Worm (Caenorhabditis elegans): ENCODE data around the gene F08F8.7.

The F08F8.7 gene

ce11 chrIII:7314473-7314872 lies 32.5 kb downstream of the F08F8.7 start:
- TF ChIP-seq aha-1 (tag) (peak; percentile 93), skn-1 (tag; optimal IDR thresholded peaks at IDR 0.05) (no peak)

- TF ChIP-seq unc-130 (GFP tag; optimal IDR thresholded peaks at IDR 0.05) (peak; percentile 20), spr-3 (GFP tag; optimal IDR thresholded peaks at IDR 0.05) (no peak)
Measured at ce11 chrIII:7310662-7311340, 36.1 kb downstream of the F08F8.7 start, which contains the start of the genes F56C9.6 and F56C9.3. F56C9.6 (minus strand) TSS chrIII:7310773. F56C9.3 (plus strand) TSS chrIII:7311290.

DNA sequence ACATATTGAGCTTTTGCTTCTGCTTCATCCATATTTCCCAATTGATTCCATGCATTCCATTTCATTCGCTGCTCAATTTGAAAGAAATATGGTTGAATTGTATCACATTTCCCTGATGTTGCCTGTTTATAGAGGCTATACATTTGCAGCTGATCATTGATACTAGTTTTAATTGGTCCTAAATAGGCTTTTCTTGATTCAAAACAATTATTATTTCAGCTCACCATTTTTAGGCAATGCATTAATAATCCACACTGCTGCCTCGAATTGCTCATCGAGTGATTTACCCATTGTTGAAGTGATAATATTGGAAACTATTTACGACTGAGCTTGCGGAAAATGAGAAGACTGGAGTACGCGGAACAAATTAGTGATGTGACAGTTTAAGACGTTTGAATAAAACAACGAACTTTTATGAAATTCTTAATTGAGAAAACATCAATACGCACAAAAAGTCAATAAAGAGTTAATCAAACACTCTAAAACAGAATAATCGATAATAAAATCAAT lies 38.3 kb downstream of the F08F8.7 start, which contains the start of gene acbp-4:
TSS of gene acbp-4 (minus strand) at position 510 of the 510 bp plus-strand sequence.
- TF ChIP-seq pha-4 (GFP tag; IDR thresholded peaks at IDR 0.05) (no peak), pha-4 (tag; optimal IDR thresholded peaks at IDR 0.05) (no peak), ceh-28 (tag; optimal IDR thresholded peaks at IDR 0.05) (peak; percentile 38), unc-62 (GFP tag; optimal IDR thresholded peaks at IDR 0.05 in 1 of 2) (peak in 1 of 2 experiments; percentile 60), unc-62 (tag; optimal IDR thresholded peaks at IDR 0.05) (no peak)

DNA sequence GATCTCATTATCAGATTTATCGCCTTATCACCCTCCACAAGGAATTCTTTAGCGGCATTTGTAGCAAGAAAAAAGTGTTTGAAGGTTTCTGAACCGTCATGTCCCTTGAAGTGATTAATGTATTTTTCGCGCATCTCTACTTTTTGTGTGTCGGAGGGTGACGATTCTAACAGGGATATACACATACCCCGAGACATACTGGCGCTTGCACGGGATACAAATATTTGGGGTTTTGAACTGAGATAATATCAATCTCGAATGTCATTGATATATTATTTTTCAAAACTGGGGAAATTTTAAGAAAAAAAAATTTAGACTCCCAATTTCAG lies 41.3 kb downstream of the F08F8.7 start:
- TF ChIP-seq unc-62 (GFP tag; optimal IDR thresholded peaks at IDR 0.05 in 1 of 2): peak in 1 of 2 experiments; percentile 43
- TF ChIP-seq unc-62 (tag; optimal IDR thresholded peaks at IDR 0.05): no peak
- no peak for TF ChIP-seq dpl-1 (GFP tag; optimal IDR thresholded peaks at IDR 0.05)
- no peak for TF ChIP-seq dmd-9 (GFP tag; IDR thresholded peaks at IDR 0.05)
- peak; percentile 57 for TF ChIP-seq hlh-30 (tag; optimal IDR thresholded peaks at IDR 0.05; ENCODE audit: insufficient read depth)
- TF ChIP-seq nhr-237 (tag; optimal IDR thresholded peaks at IDR 0.05): no peak
- TF ChIP-seq F37D6.2 (tag; optimal IDR thresholded peaks at IDR 0.05): no peak
- TF ChIP-seq nhr-42 (GFP tag; IDR thresholded peaks at IDR 0.05): no peak
- TF ChIP-seq snpc-4 (tag; optimal IDR thresholded peaks at IDR 0.05): no peak
- no peak for TF ChIP-seq F26F4.8 (GFP tag; conservative IDR thresholded peaks at IDR 0.05)
- TF ChIP-seq ctbp-1 (GFP tag; IDR thresholded peaks at IDR 0.05): no peak
- TF ChIP-seq aha-1 (tag): peak; percentile 24
- no peak for TF ChIP-seq mxl-2 (GFP tag; conservative IDR thresholded peaks at IDR 0.05)
- no peak for TF ChIP-seq tag-97 (GFP tag; IDR thresholded peaks at IDR 0.05)
- TF ChIP-seq saeg-2 (GFP tag; IDR thresholded peaks at IDR 0.05): no peak
- TF ChIP-seq nhr-28 (tag; optimal IDR thresholded peaks at IDR 0.05): peak; percentile 72
- no peak for TF ChIP-seq madf-5 (GFP tag; IDR thresholded peaks at IDR 0.05)
- TF ChIP-seq hlh-11 (tag; optimal IDR thresholded peaks at IDR 0.05): peak; percentile 31
- TF ChIP-seq nhr-102 (tag; optimal IDR thresholded peaks at IDR 0.05): no peak
- no peak for TF ChIP-seq lin-15B (tag; optimal IDR thresholded peaks at IDR 0.05)
- TF ChIP-seq duxl-1 (tag; optimal IDR thresholded peaks at IDR 0.05; ENCODE audit: poor library complexity): no peak
- no peak for TF ChIP-seq fos-1 (tag; optimal IDR thresholded peaks at IDR 0.05)
- TF ChIP-seq unc-130 (GFP tag; optimal IDR thresholded peaks at IDR 0.05): no peak

DNA sequence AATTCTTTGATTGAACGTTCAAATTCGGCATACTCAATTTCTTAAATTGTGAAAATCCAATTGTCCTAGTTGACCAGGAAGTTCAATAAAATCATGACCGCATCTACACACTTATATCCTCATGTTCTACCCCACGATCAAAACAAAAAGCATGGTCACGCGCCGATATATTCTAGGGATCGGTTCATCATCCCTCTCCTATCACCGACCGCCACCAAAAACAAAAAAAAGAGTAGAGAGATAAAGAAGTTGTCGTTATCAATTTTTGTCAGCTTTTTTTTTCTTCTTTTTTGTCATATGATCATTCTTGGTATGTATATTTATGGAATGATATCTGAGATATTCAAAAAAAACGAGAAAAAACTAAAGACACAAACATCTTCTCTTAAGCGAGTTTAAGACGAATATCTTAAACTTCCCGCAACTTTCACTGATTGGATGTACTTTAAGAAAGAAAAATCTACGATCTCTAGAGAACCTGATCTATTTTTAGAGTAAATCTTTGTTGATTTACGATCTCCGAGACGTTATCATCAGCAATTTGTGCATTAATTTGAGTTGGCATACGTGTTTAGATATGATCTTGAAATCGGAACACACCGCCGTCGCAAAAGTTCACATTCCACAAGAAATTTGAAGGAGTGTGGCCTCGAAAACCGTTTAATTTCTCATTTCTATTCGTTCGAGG lies 41.8 kb downstream of the F08F8.7 start:
- TF ChIP-seq F10B5.3 (tag; optimal IDR thresholded peaks at IDR 0.05): no peak
- peak; percentile 30; the same call in 1 of the 2 replicates for TF ChIP-seq dmd-6 (GFP tag; IDR thresholded peaks at IDR 0.05)
- TF ChIP-seq dmd-8 (GFP tag; IDR thresholded peaks at IDR 0.05): no peak
- no peak for TF ChIP-seq spr-3 (GFP tag; optimal IDR thresholded peaks at IDR 0.05)
- no peak for TF ChIP-seq ama-1 (optimal IDR thresholded peaks at IDR 0.05)
- no peak for TF ChIP-seq T26A8.4 (GFP tag; IDR thresholded peaks at IDR 0.05)
- no peak for TF ChIP-seq php-3 (GFP tag; IDR thresholded peaks at IDR 0.05)
- TF ChIP-seq ctbp-1 (GFP tag; IDR thresholded peaks at IDR 0.05): no peak
- no peak for TF ChIP-seq madf-9 (GFP tag; conservative IDR thresholded peaks at IDR 0.05)
- TF ChIP-seq nhr-76 (tag; optimal IDR thresholded peaks at IDR 0.05): no peak
- TF ChIP-seq lin-39 (tag; optimal IDR thresholded peaks at IDR 0.05): no peak
- no peak for TF ChIP-seq daf-8 (GFP tag; IDR thresholded peaks at IDR 0.05)
- no peak for TF ChIP-seq tag-97 (GFP tag; IDR thresholded peaks at IDR 0.05)
- no peak for TF ChIP-seq nhr-102 (tag; optimal IDR thresholded peaks at IDR 0.05)
- no peak for TF ChIP-seq snpc-4 (tag; optimal IDR thresholded peaks at IDR 0.05)
- no peak for TF ChIP-seq F44E2.7 (GFP tag; IDR thresholded peaks at IDR 0.05)
- no peak for TF ChIP-seq ceh-44 (GFP tag; IDR thresholded peaks at IDR 0.05)
- no peak for TF ChIP-seq ces-1 (GFP tag; optimal IDR thresholded peaks at IDR 0.05)
- no peak for TF ChIP-seq attf-4 (tag; optimal IDR thresholded peaks at IDR 0.05)
- TF ChIP-seq dve-1 (tag; optimal IDR thresholded peaks at IDR 0.05; ENCODE audit: insufficient read depth): peak; percentile 44
